Fruit fly (Drosophila melanogaster): Measurements from ENCODE around the gene Hmr.

The Hmr gene

dm6 chrX:10549050-10549449, 46.6 kb downstream of the Hmr start:
- TF ChIP-seq Snoo (tag; optimal IDR thresholded peaks at IDR 0.05) = no peak
- TF ChIP-seq CG12605 (GFP tag; IDR thresholded peaks at IDR 0.05) = no peak
- TF ChIP-seq CG8159 (tag; optimal IDR thresholded peaks at IDR 0.05) = peak; percentile 11
- TF ChIP-seq CG4496 (GFP tag; IDR thresholded peaks at IDR 0.05) = no peak
- no peak for TF ChIP-seq rn (GFP tag; IDR thresholded peaks at IDR 0.05)
- peak; percentile 0 for TF ChIP-seq CG17806 (tag; optimal IDR thresholded peaks at IDR 0.05)
- TF ChIP-seq CG9948 (tag; optimal IDR thresholded peaks at IDR 0.05) = no peak

dm6 chrX:10547857-10548135, 47.9 kb downstream of the Hmr start:
- TF ChIP-seq CG12605 (GFP tag; IDR thresholded peaks at IDR 0.05) = no peak
- TF ChIP-seq Pif1A (GFP tag; optimal IDR thresholded peaks at IDR 0.05) = no peak
- no peak for TF ChIP-seq D1 (tag; optimal IDR thresholded peaks at IDR 0.05)
- no peak for TF ChIP-seq CG8159 (tag; optimal IDR thresholded peaks at IDR 0.05)
- no peak for TF ChIP-seq CG34367 (tag; optimal IDR thresholded peaks at IDR 0.05)
- TF ChIP-seq CG15710 (tag; optimal IDR thresholded peaks at IDR 0.05) = no peak
- TF ChIP-seq EcR (GFP tag; optimal IDR thresholded peaks at IDR 0.05) = no peak
- no peak for TF ChIP-seq CG32121 (GFP tag; IDR thresholded peaks at IDR 0.05)
- no peak for TF ChIP-seq Ets98B (GFP tag; IDR thresholded peaks at IDR 0.05)
- no peak for TF ChIP-seq CG13204 (GFP tag; optimal IDR thresholded peaks at IDR 0.05)

- peak; percentile 9 for TF ChIP-seq EcR (GFP tag; optimal IDR thresholded peaks at IDR 0.05)
- peak; percentile 87 for TF ChIP-seq CG34367 (tag; optimal IDR thresholded peaks at IDR 0.05)
- peak; percentile 98 for TF ChIP-seq CG4496 (GFP tag; IDR thresholded peaks at IDR 0.05)
- TF ChIP-seq D1 (tag; optimal IDR thresholded peaks at IDR 0.05) = peak; percentile 68
- peak; percentile 92 for TF ChIP-seq Pif1A (GFP tag; optimal IDR thresholded peaks at IDR 0.05)
- peak; percentile 96 for TF ChIP-seq fd96Ca (GFP tag; IDR thresholded peaks at IDR 0.05)
- peak; percentile 87 for TF ChIP-seq CG8159 (tag; optimal IDR thresholded peaks at IDR 0.05)
- peak; percentile 86 for TF ChIP-seq CG17806 (tag; optimal IDR thresholded peaks at IDR 0.05)
- TF ChIP-seq CG12605 (GFP tag; IDR thresholded peaks at IDR 0.05) = peak; percentile 90
- TF ChIP-seq CG10348 (GFP tag; IDR thresholded peaks at IDR 0.05) = peak; percentile 76
- peak; percentile 87 for TF ChIP-seq CG9948 (tag; optimal IDR thresholded peaks at IDR 0.05)
- peak; percentile 30 for TF ChIP-seq CG13204 (GFP tag; optimal IDR thresholded peaks at IDR 0.05)
- TF ChIP-seq Snoo (tag; optimal IDR thresholded peaks at IDR 0.05) = peak; percentile 90
- TF ChIP-seq CG8301 (tag; optimal IDR thresholded peaks at IDR 0.05) = peak; percentile 93
- TF ChIP-seq rn (GFP tag; IDR thresholded peaks at IDR 0.05) = peak; percentile 83
- peak; percentile 51 for TF ChIP-seq gl (tag; optimal IDR thresholded peaks at IDR 0.05)
- peak; percentile 96 for TF ChIP-seq CG32121 (GFP tag; IDR thresholded peaks at IDR 0.05)
- peak; percentile 83 for TF ChIP-seq CG15710 (tag; optimal IDR thresholded peaks at IDR 0.05)
- peak; percentile 97 for TF ChIP-seq Ets98B (GFP tag; IDR thresholded peaks at IDR 0.05)
- TF ChIP-seq CG14655 (GFP tag; optimal IDR thresholded peaks at IDR 0.05) = peak; percentile 95
- TF ChIP-seq Pif1B (GFP tag; optimal IDR thresholded peaks at IDR 0.05) = peak; percentile 90
These were observed 48.4 kb downstream of the Hmr start for dm6 chrX:10547070-10547856.

- TF ChIP-seq gl (tag; optimal IDR thresholded peaks at IDR 0.05) = peak; percentile 42
- no peak for TF ChIP-seq CG34367 (tag; optimal IDR thresholded peaks at IDR 0.05)
- peak; percentile 26 for TF ChIP-seq EcR (GFP tag; optimal IDR thresholded peaks at IDR 0.05)
- TF ChIP-seq CG13204 (GFP tag; optimal IDR thresholded peaks at IDR 0.05) = peak; percentile 59
- no peak for TF ChIP-seq Snoo (tag; optimal IDR thresholded peaks at IDR 0.05)
- TF ChIP-seq rn (GFP tag; IDR thresholded peaks at IDR 0.05) = no peak
- no peak for TF ChIP-seq Ets98B (GFP tag; IDR thresholded peaks at IDR 0.05)
These were observed 49.0 kb downstream of the Hmr start for dm6 chrX:10546631-10547030.

dm6 chrX:10546034-10546433, 49.6 kb downstream of the Hmr start:
- TF ChIP-seq Snoo (tag; optimal IDR thresholded peaks at IDR 0.05) = no peak
- no peak for TF ChIP-seq CG8301 (tag; optimal IDR thresholded peaks at IDR 0.05)
- TF ChIP-seq Pif1B (GFP tag; optimal IDR thresholded peaks at IDR 0.05) = no peak
- no peak for TF ChIP-seq CG8159 (tag; optimal IDR thresholded peaks at IDR 0.05)
- TF ChIP-seq gl (tag; optimal IDR thresholded peaks at IDR 0.05) = no peak
- no peak for TF ChIP-seq CG4496 (GFP tag; IDR thresholded peaks at IDR 0.05)
- TF ChIP-seq CG17806 (tag; optimal IDR thresholded peaks at IDR 0.05) = no peak
- TF ChIP-seq Ets98B (GFP tag; IDR thresholded peaks at IDR 0.05) = no peak
- no peak for TF ChIP-seq CG10348 (GFP tag; IDR thresholded peaks at IDR 0.05)
- no peak for TF ChIP-seq CG12605 (GFP tag; IDR thresholded peaks at IDR 0.05)

dm6 chrX:10544287-10544686, 51.4 kb downstream of the Hmr start:
- TF ChIP-seq CG15710 (tag; optimal IDR thresholded peaks at IDR 0.05) = no peak
- peak; percentile 76 for TF ChIP-seq EcR (GFP tag; optimal IDR thresholded peaks at IDR 0.05)

dm6 chrX:10543303-10543702, 52.4 kb downstream of the Hmr start:
- peak; percentile 33; the same call in 1 of the 3 replicates for TF ChIP-seq CG4496 (GFP tag; IDR thresholded peaks at IDR 0.05)
- TF ChIP-seq CG8159 (tag; optimal IDR thresholded peaks at IDR 0.05) = peak; percentile 29
- TF ChIP-seq CG14655 (GFP tag; optimal IDR thresholded peaks at IDR 0.05) = peak; percentile 0
- TF ChIP-seq Ets98B (GFP tag; IDR thresholded peaks at IDR 0.05) = peak; percentile 13; the same call in 1 of the 2 replicates
- no peak for TF ChIP-seq CG12605 (GFP tag; IDR thresholded peaks at IDR 0.05)
- no peak for TF ChIP-seq fd96Ca (GFP tag; IDR thresholded peaks at IDR 0.05)
- TF ChIP-seq CG10348 (GFP tag; IDR thresholded peaks at IDR 0.05) = no peak
- peak; percentile 21 for TF ChIP-seq CG17806 (tag; optimal IDR thresholded peaks at IDR 0.05)
